Worm (Caenorhabditis elegans) whole organism, late embryonic: ENCODE data around the gene T28C12.6.

Source experiments
- F13H6.1 ChIP-seq: sonication (generic microtip); optimal IDR thresholded peaks from 2 replicates; lab custom pipeline; 2016; ENCODE audit warnings: missing genetic modification characterization, missing compliant biosample characterization
- ceh-19 ChIP-seq: fragments of 200-800 bp; sonication (Bioruptor generic); optimal IDR thresholded peaks from 2 replicates; lab custom pipeline; 2018; ENCODE audit warnings: mild to moderate bottlenecking, missing genetic modification characterization, missing compliant biosample characterization
- npax-4 ChIP-seq: sonication (generic microtip); optimal IDR thresholded peaks from 2 replicates; lab custom pipeline; 2016; ENCODE audit warnings: missing genetic modification characterization, missing compliant biosample characterization
- pag-3 ChIP-seq: sonication (generic microtip); optimal IDR thresholded peaks from 2 replicates; lab custom pipeline; 2016; ENCODE audit warnings: missing compliant biosample characterization, missing genetic modification characterization, borderline replicate concordance
- rnt-1 ChIP-seq: sonication (generic microtip); optimal IDR thresholded peaks from 2 replicates; lab custom pipeline; 2016; ENCODE audit warnings: missing genetic modification characterization, missing compliant biosample characterization
- sdc-2 ChIP-seq: sonication (generic microtip); optimal IDR thresholded peaks from 2 replicates; lab custom pipeline; 2016; ENCODE audit warnings: missing genotype, missing genetic modification characterization, missing compliant biosample characterization
- syd-9 ChIP-seq: sonication (generic microtip); optimal IDR thresholded peaks from 2 replicates; lab custom pipeline; 2016; ENCODE audit warnings: mild to moderate bottlenecking, missing genetic modification characterization, moderate library complexity, missing compliant biosample characterization
- unc-3 ChIP-seq, 2 experiments: fragments of 200-800 bp in 1 of 2; sonication (Bioruptor generic) in 1 of 2; sonication (generic microtip) in 1 of 2; conservative IDR thresholded peaks in 1 of 2; optimal IDR thresholded peaks in 1 of 2; 2 replicates each; pipeline versions ENCODE4 v1.3.6 to Lab custom; 2016 to 2022; ENCODE audit warnings: missing compliant biosample characterization in 2 of 2, missing genetic modification characterization in 2 of 2, missing genetic modification reagents in 1 of 2
- unc-42 ChIP-seq: sonication (generic microtip); optimal IDR thresholded peaks from 2 replicates; lab custom pipeline; 2016; ENCODE audit warnings: missing genotype, missing genetic modification characterization, missing compliant biosample characterization
- ztf-16 ChIP-seq: sonication (generic microtip); optimal IDR thresholded peaks from 2 replicates; lab custom pipeline; 2017; ENCODE audit warnings: missing genetic modification characterization, missing compliant biosample characterization

DNA sequence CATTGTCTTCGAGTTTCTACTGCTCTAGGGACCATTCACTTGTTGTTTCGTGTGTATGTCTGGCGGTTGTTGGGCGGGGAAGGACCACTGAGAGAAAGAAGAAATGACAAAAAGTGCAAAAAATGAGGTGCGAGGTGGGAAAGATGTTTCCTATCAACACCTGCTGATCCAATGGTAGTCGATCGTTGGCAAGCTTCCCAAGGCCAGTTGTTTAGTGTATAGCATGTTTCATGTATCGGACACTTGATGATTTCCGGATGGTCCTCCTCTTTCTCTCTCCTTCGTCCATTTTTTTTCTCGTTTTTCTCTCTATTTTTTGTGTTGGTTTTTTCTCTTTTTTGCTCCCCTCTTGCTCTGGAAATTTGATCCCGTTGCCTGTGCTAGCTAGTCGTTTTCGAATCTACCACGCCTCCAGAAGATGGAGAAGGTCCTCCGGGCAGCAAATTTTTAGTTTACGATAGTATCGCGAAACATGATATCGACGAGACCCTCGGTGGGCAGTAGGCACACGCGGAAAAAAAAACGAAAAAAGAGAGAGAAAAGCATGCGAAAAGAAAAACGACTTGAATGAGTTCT lies 10.2 kb upstream of the T28C12.6 start:
- TF ChIP-seq syd-9 (tag; lab: Kevin White, UChicago) (no peak), ztf-16 (tag; lab: Kevin White, UChicago) (no peak), sdc-2 (tag; lab: Kevin White, UChicago) (no peak), F13H6.1 (tag; lab: Kevin White, UChicago) (peak; percentile 29), ceh-19 (GFP tag; lab: Kevin White, UChicago) (no peak), rnt-1 (tag; lab: Kevin White, UChicago) (no peak), unc-42 (tag; lab: Kevin White, UChicago) (no peak), pag-3 (tag; lab: Kevin White, UChicago) (no peak), unc-3 (GFP tag; conservative IDR thresholded peaks at IDR 0.05; lab: Robert Waterston, UW) (no peak), unc-3 (tag; optimal IDR thresholded peaks at IDR 0.05; lab: Kevin White, UChicago) (no peak), npax-4 (no peak)
